Worm (Caenorhabditis elegans) whole organism, L4 larva: Measurements from ENCODE around the gene sqst-4.
"Not testable (repeated sequence)": the region's sequence is repeated elsewhere in the genome, so short reads cannot be mapped to it uniquely, and the experiment has no call there.

ENCODE experiments used
- F26F4.8 ChIP-seq: fragments of 200-800 bp; sonication (Bioruptor generic); conservative IDR thresholded peaks from 2 replicates; pipeline ENCODE4 v1.3.6; 2022; ENCODE audit warnings: missing genetic modification characterization, missing compliant biosample characterization
- T20F7.1 ChIP-seq: fragments of 200-800 bp; sonication (Bioruptor generic); optimal IDR thresholded peaks from 2 replicates; lab custom pipeline; 2018; ENCODE audit warnings: mild to moderate bottlenecking, missing genetic modification characterization, missing compliant biosample characterization
- ama-1 ChIP-seq: fragments of 150-350 bp; optimal IDR thresholded peaks from 2 replicates; lab custom pipeline; 2014; ENCODE audit warnings: inconsistent platforms, mixed read lengths
- arid-1 ChIP-seq: fragments of 200-800 bp; sonication (Bioruptor generic); conservative IDR thresholded peaks from 2 replicates; pipeline ENCODE4 v1.3.6; 2022; ENCODE audit warnings: missing genetic modification reagents, missing genetic modification characterization, missing compliant biosample characterization
- ceh-44 ChIP-seq: fragments of 200-800 bp; sonication (Bioruptor generic); IDR thresholded peaks from 2 replicates; pipeline ENCODE4 v1.3.6; 2022; ENCODE audit warnings: missing genetic modification reagents, missing genetic modification characterization, missing compliant biosample characterization
- ceh-62 ChIP-seq: sonication (generic microtip); optimal IDR thresholded peaks from 2 replicates; lab custom pipeline; 2017; ENCODE audit warnings: missing biosample characterization, missing genetic modification characterization
- cey-2 ChIP-seq: sonication (generic microtip); optimal IDR thresholded peaks from 3 replicates; lab custom pipeline; 2017; ENCODE audit warnings: missing genetic modification characterization, mild to moderate bottlenecking, missing compliant biosample characterization, antibody characterized with exemption, borderline replicate concordance; ENCODE audit not compliant: insufficient read depth
- daf-12 ChIP-seq: fragments of 150-350 bp; optimal IDR thresholded peaks from 2 replicates; lab custom pipeline; 2014; ENCODE audit warnings: missing biosample characterization, missing genetic modification reagents, missing genetic modification characterization
- dpl-1 ChIP-seq: fragments of 150-350 bp; optimal IDR thresholded peaks from 2 replicates; lab custom pipeline; 2014; ENCODE audit warnings: missing biosample characterization, missing genetic modification reagents, missing genetic modification characterization
- duxl-1 ChIP-seq: sonication (generic microtip); optimal IDR thresholded peaks from 2 replicates; lab custom pipeline; 2016; ENCODE audit warnings: mild to moderate bottlenecking, missing genetic modification characterization, moderate library complexity, missing compliant biosample characterization; ENCODE audit not compliant: poor library complexity
- dve-1 ChIP-seq: sonication (generic microtip); optimal IDR thresholded peaks from 2 replicates; lab custom pipeline; 2017; ENCODE audit warnings: antibody characterized with exemption, mild to moderate bottlenecking, missing genetic modification characterization, missing compliant biosample characterization; ENCODE audit not compliant: insufficient read depth
- hif-1 ChIP-seq, 2 experiments: sonication (generic microtip); optimal IDR thresholded peaks; 2 replicates each; lab custom pipeline; 2016 to 2017; ENCODE audit warnings: missing compliant biosample characterization in 2 of 2, missing genetic modification characterization in 2 of 2, missing genetic modification reagents in 2 of 2, missing genotype in 2 of 2, mild to moderate bottlenecking in 1 of 2
- hmg-1.1 ChIP-seq: fragments of 200-800 bp; sonication (Bioruptor generic); IDR thresholded peaks from 2 replicates; pipeline ENCODE4 v1.3.6; 2022; ENCODE audit warnings: missing genetic modification reagents, missing genetic modification characterization, missing compliant biosample characterization
- lim-7 ChIP-seq: fragments of 200-800 bp; sonication (Bioruptor generic); IDR thresholded peaks from 2 replicates; pipeline ENCODE4 v1.3.6; 2022; ENCODE audit warnings: missing genetic modification characterization, missing compliant biosample characterization
- lin-1 ChIP-seq: fragments of 200-800 bp; sonication (Bioruptor generic); IDR thresholded peaks from 2 replicates; pipeline ENCODE4 v1.3.6; 2022; ENCODE audit warnings: missing genetic modification reagents, missing genetic modification characterization, missing compliant biosample characterization
- lin-13 ChIP-seq: fragments of 150-350 bp; optimal IDR thresholded peaks from 2 replicates; lab custom pipeline; 2014; ENCODE audit warnings: missing biosample characterization, missing genetic modification reagents, missing genetic modification characterization
- lin-29 ChIP-seq: fragments of 200-800 bp; sonication (Bioruptor generic); IDR thresholded peaks from 2 replicates; pipeline ENCODE4 v1.3.6; 2022; ENCODE audit warnings: missing genetic modification reagents, missing genetic modification characterization, missing compliant biosample characterization
- lin-38 ChIP-seq: fragments of 200-800 bp; sonication (Bioruptor generic); IDR thresholded peaks from 2 replicates; pipeline ENCODE4 v1.3.6; 2022; ENCODE audit warnings: missing genetic modification reagents, missing genetic modification characterization, missing compliant biosample characterization
- madf-9 ChIP-seq: fragments of 200-800 bp; sonication (Bioruptor generic); conservative IDR thresholded peaks from 2 replicates; pipeline ENCODE4 v1.3.6; 2022; ENCODE audit warnings: missing genetic modification reagents, missing genetic modification characterization, missing compliant biosample characterization
- mdl-1 ChIP-seq, 2 experiments: fragments of 150-350 bp in 1 of 2; sonication (generic microtip) in 1 of 2; optimal IDR thresholded peaks; 2 replicates each; lab custom pipeline; 2014 to 2017; ENCODE audit warnings: missing biosample characterization in 2 of 2, missing genetic modification characterization in 2 of 2
- mdt-29 ChIP-seq: fragments of 200-800 bp; sonication (Bioruptor generic); IDR thresholded peaks from 2 replicates; pipeline ENCODE4 v1.3.6; 2022; ENCODE audit warnings: missing genetic modification reagents, missing genetic modification characterization, missing compliant biosample characterization
- mxl-2 ChIP-seq: fragments of 200-800 bp; sonication (Bioruptor generic); conservative IDR thresholded peaks from 2 replicates; pipeline ENCODE4 v1.3.6; 2022; ENCODE audit warnings: missing genetic modification reagents, missing genetic modification characterization, missing compliant biosample characterization
- nhr-102 ChIP-seq: sonication (generic microtip); optimal IDR thresholded peaks from 2 replicates; lab custom pipeline; 2016; ENCODE audit warnings: mild to moderate bottlenecking, missing genetic modification characterization, moderate library complexity, missing compliant biosample characterization
- skn-1 ChIP-seq: fragments of 150-350 bp; optimal IDR thresholded peaks from 2 replicates; lab custom pipeline; 2014; ENCODE audit warnings: missing biosample characterization, missing genetic modification characterization
- spr-1 ChIP-seq: sonication (generic microtip); optimal IDR thresholded peaks from 2 replicates; lab custom pipeline; 2016; ENCODE audit warnings: mild to moderate bottlenecking, missing genetic modification characterization, missing compliant biosample characterization
- tra-1 ChIP-seq: fragments of 200-800 bp; sonication (Bioruptor generic); IDR thresholded peaks from 2 replicates; pipeline ENCODE4 v1.3.6; 2022; ENCODE audit warnings: missing genetic modification reagents, missing genetic modification characterization, missing compliant biosample characterization
- unc-62 ChIP-seq, 3 experiments: fragments of 150-350 bp in 1 of 3; sonication (generic microtip); optimal IDR thresholded peaks in 2 of 3; peaks in 1 of 3; 1 replicate in 1 of 3; 2 replicates in 2 of 3; lab custom pipeline; 2014 to 2017; ENCODE audit warnings: missing biosample characterization in 3 of 3, missing genetic modification characterization in 3 of 3, missing genetic modification reagents in 3 of 3, missing genotype in 1 of 3
- zip-11 ChIP-seq: fragments of 200-800 bp; sonication (Bioruptor generic); IDR thresholded peaks from 2 replicates; pipeline ENCODE4 v1.3.6; 2022; ENCODE audit warnings: missing genetic modification characterization, missing compliant biosample characterization
- zip-2 ChIP-seq: fragments of 150-350 bp; optimal IDR thresholded peaks from 2 replicates; lab custom pipeline; 2014; ENCODE audit warnings: missing biosample characterization, missing genetic modification characterization

The sqst-4 gene

ce11 chrV:16503164-16503563 lies 14.9 kb downstream of the sqst-4 start, which contains the start of gene F36D3.14:
TSS of gene F36D3.14 (minus strand) at chrV:16503264.
- no peak for TF ChIP-seq madf-9 (GFP tag; lab: Robert Waterston, UW)
- peak in 1 of 2 experiments; percentile 29 for TF ChIP-seq unc-62 (GFP tag; optimal IDR thresholded peaks at IDR 0.05 in 1 of 2; lab: Kevin White, UChicago)
- TF ChIP-seq unc-62 (tag; optimal IDR thresholded peaks at IDR 0.05; lab: Kevin White, UChicago): no peak
- TF ChIP-seq, all 104 proteins: peak for 1

DNA sequence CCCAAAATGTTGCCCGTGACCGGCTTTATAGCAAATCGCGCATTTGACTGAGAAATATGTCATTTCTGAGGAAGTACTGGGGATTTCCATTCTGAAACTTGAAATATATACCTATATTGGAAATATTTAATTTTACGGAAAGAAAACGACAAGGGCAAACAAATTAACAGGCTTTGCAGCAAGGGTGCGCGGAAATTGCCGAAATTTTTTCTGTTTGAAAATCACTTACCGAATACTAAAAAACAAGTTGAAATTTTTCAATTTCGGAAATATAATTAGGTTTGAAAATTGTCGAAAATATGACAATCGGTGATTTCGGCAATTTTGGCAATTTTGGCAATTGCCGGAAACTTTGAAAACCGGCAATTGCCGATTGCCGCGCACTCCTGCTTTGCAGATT lies 17.6 kb downstream of the sqst-4 start, which contains the start of gene nhr-54:
TSS of gene nhr-54 (minus strand) at position 101 of the 400 bp plus-strand sequence.
- no peak for TF ChIP-seq skn-1 (tag; lab: Kevin White, UChicago)
- no peak for TF ChIP-seq lin-29 (GFP tag; lab: Robert Waterston, UW)
- no peak for TF ChIP-seq zip-2
- no peak for TF ChIP-seq hmg-1.1 (GFP tag; lab: Robert Waterston, UW)
- no peak for TF ChIP-seq lin-13 (GFP tag; lab: Kevin White, UChicago)
- TF ChIP-seq nhr-102 (tag; lab: Kevin White, UChicago): no peak
- TF ChIP-seq dve-1 (tag; lab: Kevin White, UChicago): no peak
- TF ChIP-seq hif-1 (tag; optimal IDR thresholded peaks at IDR 0.05; lab: Kevin White, UChicago): no peak
- no peak for TF ChIP-seq zip-11 (GFP tag; lab: Robert Waterston, UW)
- TF ChIP-seq lim-7 (GFP tag; lab: Robert Waterston, UW): no peak
- no peak for TF ChIP-seq lin-1
- TF ChIP-seq spr-1 (tag; lab: Kevin White, UChicago): no peak
- no peak for TF ChIP-seq ceh-44 (GFP tag; lab: Robert Waterston, UW)
- no peak for TF ChIP-seq ama-1
- TF ChIP-seq daf-12 (tag; lab: Kevin White, UChicago): no peak
- TF ChIP-seq cey-2 (tag; lab: Kevin White, UChicago): no peak
- TF ChIP-seq arid-1 (GFP tag; lab: Robert Waterston, UW): no peak
- TF ChIP-seq duxl-1 (tag; lab: Kevin White, UChicago): no peak
- no peak for TF ChIP-seq ceh-62 (tag; lab: Kevin White, UChicago)
- no peak for TF ChIP-seq lin-38 (GFP tag; lab: Robert Waterston, UW)

ce11 chrV:16506650-16507049 lies 18.4 kb downstream of the sqst-4 start:
- TF ChIP-seq tra-1 (GFP tag; lab: Robert Waterston, UW): no peak
- TF ChIP-seq unc-62 (GFP tag; optimal IDR thresholded peaks at IDR 0.05 in 1 of 2; lab: Kevin White, UChicago): peak in 1 of 2 experiments; percentile 94
- TF ChIP-seq unc-62 (tag; optimal IDR thresholded peaks at IDR 0.05; lab: Kevin White, UChicago): no peak
- no peak for TF ChIP-seq mxl-2 (GFP tag; lab: Robert Waterston, UW)
- TF ChIP-seq, all 104 proteins: peak for 1

DNA sequence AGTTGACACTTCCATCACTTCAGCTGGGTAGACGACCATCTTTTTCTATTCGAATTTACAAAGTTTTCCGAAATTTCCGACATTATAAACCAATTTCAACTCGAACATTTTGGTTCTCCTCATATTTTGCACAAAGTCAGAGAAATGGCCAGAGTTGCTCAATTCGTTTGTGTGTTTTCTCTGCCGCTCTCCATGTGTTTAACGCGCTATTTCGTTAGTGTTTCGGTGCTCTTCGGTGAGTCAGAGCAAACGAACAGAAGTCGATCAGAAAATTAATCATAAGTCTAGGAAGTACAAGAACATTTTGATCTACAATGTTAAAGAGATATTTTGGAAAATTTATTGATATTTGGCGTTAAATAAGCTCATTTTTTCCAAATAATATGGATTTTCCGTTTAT lies 20.4 kb downstream of the sqst-4 start, which contains the start of gene srr-3:
TSS of gene srr-3 (minus strand) at position 101 of the 400 bp plus-strand sequence.
- TF ChIP-seq lim-7 (GFP tag; lab: Robert Waterston, UW) (no peak), mdt-29 (GFP tag; lab: Robert Waterston, UW) (no peak), dpl-1 (GFP tag; lab: Kevin White, UChicago) (no peak), mdl-1 (tag; optimal IDR thresholded peaks at IDR 0.05; lab: Kevin White, UChicago) (no peak), F26F4.8 (GFP tag; lab: Robert Waterston, UW) (no peak)

- not testable (repeated sequence) for TF ChIP-seq T20F7.1 (GFP tag; lab: Kevin White, UChicago); mdl-1 (tag; optimal IDR thresholded peaks at IDR 0.05; lab: Kevin White, UChicago); duxl-1 (tag; lab: Kevin White, UChicago)
These were observed 26.9 kb downstream of the sqst-4 start, which contains the start of gene F36D3.5 for ce11 chrV:16515140-16515539. TSS of gene F36D3.5 (minus strand) at chrV:16515240.
